Fruit fly (Drosophila melanogaster) whole organism, prepupa: ENCODE measurements around the gene DNAlig3.

Experiments
- CG10669 ChIP-seq: fragments of 200-800 bp; sonication (Bioruptor generic); optimal IDR thresholded peaks from 3 replicates; lab custom pipeline; 2018; ENCODE audit warnings: missing biosample characterization, mild to moderate bottlenecking, missing genetic modification characterization, moderate library complexity
- CG11762 ChIP-seq: fragments of 200-800 bp; sonication (Bioruptor generic); optimal IDR thresholded peaks from 3 replicates; lab custom pipeline; 2016; ENCODE audit warnings: missing biosample characterization, missing genetic modification characterization; ENCODE audit not compliant: insufficient read depth
- CG11902 ChIP-seq: fragments of 200-800 bp; sonication (Bioruptor generic); optimal IDR thresholded peaks from 3 replicates; lab custom pipeline; 2016; ENCODE audit warnings: missing biosample characterization, missing genetic modification characterization
- CG16779 ChIP-seq: fragments of 200-800 bp; sonication (Bioruptor generic); optimal IDR thresholded peaks from 3 replicates; lab custom pipeline; 2017; ENCODE audit warnings: missing biosample characterization, mild to moderate bottlenecking, missing genetic modification characterization
- CG31627 ChIP-seq: fragments of 200-800 bp; sonication (Bioruptor generic); optimal IDR thresholded peaks from 3 replicates; lab custom pipeline; 2016; ENCODE audit warnings: missing biosample characterization, missing genetic modification characterization
- CG34406 ChIP-seq: fragments of 200-800 bp; sonication (Bioruptor generic); optimal IDR thresholded peaks from 3 replicates; lab custom pipeline; 2016; ENCODE audit warnings: missing biosample characterization, missing genetic modification characterization
- CG6163 ChIP-seq: fragments of 200-800 bp; sonication (Bioruptor generic); IDR thresholded peaks from 3 replicates; pipeline ENCODE4 v1.3.6; 2022; ENCODE audit warnings: missing biosample characterization, missing genetic modification characterization
- CG6792 ChIP-seq: fragments of 200-800 bp; sonication (Bioruptor generic); optimal IDR thresholded peaks from 3 replicates; lab custom pipeline; 2016; ENCODE audit warnings: missing biosample characterization, missing genetic modification characterization
- CG6808 ChIP-seq: fragments of 200-800 bp; sonication (Bioruptor generic); optimal IDR thresholded peaks from 3 replicates; lab custom pipeline; 2017; ENCODE audit warnings: missing biosample characterization, missing genetic modification characterization, mild to moderate bottlenecking, moderate library complexity, missing genetic modification reagents
- CG6854 ChIP-seq: fragments of 200-800 bp; sonication (Bioruptor generic); optimal IDR thresholded peaks from 2 replicates; lab custom pipeline; 2017; ENCODE audit warnings: missing biosample characterization, mild to moderate bottlenecking, missing genetic modification characterization
- CG8119 ChIP-seq: fragments of 200-800 bp; sonication (Bioruptor generic); IDR thresholded peaks from 3 replicates; pipeline ENCODE4 v1.3.6; 2022; ENCODE audit warnings: missing biosample characterization, missing genetic modification characterization
- CG8632 ChIP-seq: fragments of 200-800 bp; sonication (Bioruptor generic); optimal IDR thresholded peaks from 3 replicates; lab custom pipeline; 2016; ENCODE audit warnings: missing biosample characterization, missing genetic modification characterization
- CG9139 ChIP-seq: fragments of 200-800 bp; sonication (Bioruptor generic); optimal IDR thresholded peaks from 3 replicates; lab custom pipeline; 2017; ENCODE audit warnings: missing biosample characterization, mild to moderate bottlenecking, missing genetic modification characterization
- Eip78C ChIP-seq: fragments of 200-800 bp; sonication (Bioruptor generic); peaks from one replicate; lab custom pipeline; 2016; ENCODE audit warnings: missing biosample characterization, missing genetic modification characterization
- Eip93F ChIP-seq: fragments of 200-800 bp; sonication (Bioruptor generic); optimal IDR thresholded peaks from 2 replicates; lab custom pipeline; 2016; ENCODE audit warnings: missing biosample characterization, mild to moderate bottlenecking, missing genetic modification characterization
- Ets21C ChIP-seq: fragments of 200-800 bp; sonication (Bioruptor generic); optimal IDR thresholded peaks from 3 replicates; lab custom pipeline; 2016; ENCODE audit warnings: missing biosample characterization, missing genetic modification characterization
- Ets96B ChIP-seq: fragments of 200-800 bp; optimal IDR thresholded peaks from 2 replicates; lab custom pipeline; 2019; ENCODE audit warnings: missing biosample characterization, mild to moderate bottlenecking, missing genetic modification characterization, moderate library complexity
- Gug ChIP-seq: fragments of 200-800 bp; sonication (Bioruptor generic); IDR thresholded peaks from 2 replicates; pipeline ENCODE4 v1.3.6; 2022; ENCODE audit warnings: missing biosample characterization, missing genetic modification characterization
- Hr38 ChIP-seq: sonication (Bioruptor generic); optimal IDR thresholded peaks from 2 replicates; lab custom pipeline; 2016; ENCODE audit warnings: missing biosample characterization, missing genetic modification characterization
- Hr39 ChIP-seq: fragments of 200-800 bp; sonication (Bioruptor generic); optimal IDR thresholded peaks from 2 replicates; lab custom pipeline; 2016; ENCODE audit warnings: missing biosample characterization, missing genetic modification characterization
- Met ChIP-seq: fragments of 200-800 bp; sonication (Bioruptor generic); optimal IDR thresholded peaks from 3 replicates; lab custom pipeline; 2016; ENCODE audit warnings: missing biosample characterization, missing genetic modification characterization
- Smox ChIP-seq: fragments of 200-800 bp; sonication (Bioruptor generic); optimal IDR thresholded peaks from 3 replicates; lab custom pipeline; 2016; ENCODE audit warnings: missing biosample characterization, missing genetic modification characterization
- Sox14 ChIP-seq: fragments of 200-800 bp; sonication (Bioruptor generic); optimal IDR thresholded peaks from 3 replicates; lab custom pipeline; 2016; ENCODE audit warnings: missing biosample characterization, missing genetic modification characterization
- achi ChIP-seq: fragments of 200-800 bp; sonication (Bioruptor generic); optimal IDR thresholded peaks from 3 replicates; lab custom pipeline; 2016; ENCODE audit warnings: missing biosample characterization, missing genetic modification characterization
- acj6 ChIP-seq: fragments of 200-800 bp; sonication (Bioruptor generic); optimal IDR thresholded peaks from 3 replicates; lab custom pipeline; 2016; ENCODE audit warnings: missing biosample characterization, missing genetic modification characterization
- cyc ChIP-seq: fragments of 200-800 bp; sonication (Bioruptor generic); optimal IDR thresholded peaks from 3 replicates; lab custom pipeline; 2016; ENCODE audit warnings: missing biosample characterization, missing genetic modification characterization
- dac ChIP-seq: fragments of 200-800 bp; sonication (Bioruptor generic); optimal IDR thresholded peaks from 2 replicates; lab custom pipeline; 2017; ENCODE audit warnings: missing biosample characterization, mild to moderate bottlenecking, missing genetic modification characterization
- dsx ChIP-seq: fragments of 200-800 bp; optimal IDR thresholded peaks from 3 replicates; lab custom pipeline; 2019; ENCODE audit warnings: missing biosample characterization, mild to moderate bottlenecking, missing genetic modification characterization, moderate library complexity; ENCODE audit not compliant: poor library complexity, severe bottlenecking
- esn ChIP-seq: fragments of 200-800 bp; sonication (Bioruptor generic); optimal IDR thresholded peaks from 2 replicates; lab custom pipeline; 2016; ENCODE audit warnings: missing biosample characterization, mild to moderate bottlenecking, missing genetic modification characterization, moderate library complexity
- fd59A ChIP-seq: fragments of 200-800 bp; sonication (Bioruptor generic); optimal IDR thresholded peaks from 2 replicates; lab custom pipeline; 2017; ENCODE audit warnings: missing biosample characterization, mild to moderate bottlenecking, missing genetic modification characterization, missing genetic modification reagents
- fd85E ChIP-seq: fragments of 200-800 bp; sonication (Bioruptor generic); optimal IDR thresholded peaks from 3 replicates; lab custom pipeline; 2016; ENCODE audit warnings: missing biosample characterization, missing genetic modification characterization
- fkh ChIP-seq: fragments of 200-800 bp; sonication (Bioruptor generic); optimal IDR thresholded peaks from 3 replicates; lab custom pipeline; 2017; ENCODE audit warnings: missing biosample characterization, mild to moderate bottlenecking, missing genetic modification characterization, moderate library complexity
- lz ChIP-seq: fragments of 200-800 bp; sonication (Bioruptor generic); optimal IDR thresholded peaks from 3 replicates; lab custom pipeline; 2016; ENCODE audit warnings: missing biosample characterization, missing genetic modification characterization
- salr ChIP-seq, 2 experiments: fragments of 200-800 bp; sonication (Bioruptor generic); optimal IDR thresholded peaks; 3 replicates each; lab custom pipeline; 2016 to 2018; ENCODE audit warnings: missing biosample characterization in 2 of 2, missing genetic modification characterization in 2 of 2, mild to moderate bottlenecking in 1 of 2
- spab ChIP-seq: fragments of 200-800 bp; sonication (Bioruptor generic); optimal IDR thresholded peaks from 2 replicates; lab custom pipeline; 2017; ENCODE audit warnings: missing biosample characterization, mild to moderate bottlenecking, missing genetic modification characterization, missing genetic modification reagents
- ss ChIP-seq, 2 experiments: fragments of 200-800 bp; sonication (Bioruptor generic); optimal IDR thresholded peaks; 2 replicates in 1 of 2; 3 replicates in 1 of 2; lab custom pipeline; 2017 to 2018; ENCODE audit warnings: mild to moderate bottlenecking in 2 of 2, missing biosample characterization in 2 of 2, missing genetic modification characterization in 2 of 2, moderate library complexity in 1 of 2
- topi ChIP-seq: fragments of 200-800 bp; sonication (Bioruptor generic); optimal IDR thresholded peaks from 3 replicates; lab custom pipeline; 2016; ENCODE audit warnings: missing biosample characterization, missing genetic modification characterization

The DNAlig3 gene

dm6 chr3R:12431030-12431489, 29.4 kb upstream of the DNAlig3 start, which contains the start of gene Prosalpha2:
Gene Prosalpha2, plus strand, starts transcription at chr3R:12431321.
- TF ChIP-seq Sox14 (GFP tag; lab: Kevin White, UChicago) (peak; percentile 48), CG8632 (GFP tag; lab: Kevin White, UChicago) (no peak), esn (GFP tag; lab: Kevin White, UChicago) (peak; percentile 22), Eip78C (GFP tag; lab: Kevin White, UChicago) (peak; percentile 77), CG9139 (no peak), CG31627 (GFP tag; lab: Kevin White, UChicago) (peak; percentile 19), CG6808 (GFP tag; lab: Kevin White, UChicago) (no peak), achi (no peak), fkh (GFP tag; lab: Kevin White, UChicago) (no peak), Eip93F (GFP tag; lab: Kevin White, UChicago) (no peak), spab (no peak), CG34406 (GFP tag; lab: Kevin White, UChicago) (peak; percentile 16), Gug (GFP tag; lab: Robert Waterston, UW) (0 out of 2 replicates have a peak, but pooled peaks have one; percentile 30), CG11762 (GFP tag; lab: Kevin White, UChicago) (no peak), fd85E (no peak), dsx (GFP tag; lab: Kevin White, UChicago) (peak; percentile 18), fd59A (no peak), CG10669 (no peak), Smox (no peak), CG6792 (GFP tag; lab: Kevin White, UChicago) (no peak), CG6854 (GFP tag; lab: Kevin White, UChicago) (no peak), Ets21C (GFP tag; lab: Kevin White, UChicago) (no peak), cyc (GFP tag; lab: Kevin White, UChicago) (peak; percentile 23), Met (GFP tag; lab: Kevin White, UChicago) (no peak), salr (GFP tag; optimal IDR thresholded peaks at IDR 0.05; lab: Kevin White, UChicago) (no peak), Hr39 (GFP tag; lab: Kevin White, UChicago) (no peak), CG11902 (GFP tag; lab: Kevin White, UChicago) (no peak), lz (GFP tag; lab: Kevin White, UChicago) (peak; percentile 22), CG6163 (GFP tag; lab: Robert Waterston, UW) (peak; percentile 40; the same call in 1 of the 3 replicates), CG16779 (tag; lab: Kevin White, UChicago) (no peak), topi (GFP tag; lab: Kevin White, UChicago) (peak; percentile 29), dac (GFP tag; lab: Kevin White, UChicago) (no peak), Ets96B (tag; lab: Kevin White, UChicago) (peak; percentile 33)

DNA sequence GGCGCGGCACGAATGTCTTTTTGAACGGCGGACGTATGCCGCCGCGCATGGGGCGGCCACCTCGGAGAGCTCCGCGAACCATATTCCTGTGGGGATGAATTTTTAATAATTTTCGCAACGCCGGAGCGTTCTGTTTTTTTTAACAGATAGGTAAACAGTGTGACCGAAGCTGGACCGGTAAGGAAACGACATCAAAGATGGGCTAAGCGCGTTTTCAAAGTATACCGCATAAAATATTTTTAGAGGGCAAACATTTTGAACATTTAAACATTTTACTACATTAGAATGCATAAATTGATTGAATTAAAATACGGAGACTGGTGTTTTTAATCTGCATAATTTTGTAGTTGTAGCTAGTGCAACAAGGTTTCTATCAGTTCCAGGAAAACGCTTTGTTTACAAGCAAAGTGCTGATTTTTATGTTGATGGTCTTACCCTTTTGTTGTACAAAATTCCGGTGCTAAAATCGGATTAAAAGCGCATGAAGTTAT, 27.5 kb upstream of the DNAlig3 start, which contains the start of the genes CG5641 and CG5245:
TSS of gene CG5641 (minus strand) at position 163 of the 491 bp plus-strand sequence.
TSS of gene CG5245 (plus strand) at position 441 of the 491 bp plus-strand sequence.
- peak; percentile 17 for TF ChIP-seq Sox14 (GFP tag; lab: Kevin White, UChicago)
- TF ChIP-seq CG16779 (tag; lab: Kevin White, UChicago), result no peak

- TF ChIP-seq acj6 (GFP tag; lab: Kevin White, UChicago) (no peak), Sox14 (GFP tag; lab: Kevin White, UChicago) (no peak), ss (GFP tag; optimal IDR thresholded peaks at IDR 0.05; lab: Kevin White, UChicago) (no peak), Gug (GFP tag; lab: Robert Waterston, UW) (no peak), CG6854 (GFP tag; lab: Kevin White, UChicago) (peak; percentile 17), CG8119 (GFP tag; lab: Robert Waterston, UW) (no peak), Hr38 (no peak), cyc (GFP tag; lab: Kevin White, UChicago) (no peak)
These were observed 24.6 kb upstream of the DNAlig3 start, which contains the start of gene NANS for dm6 chr3R:12426310-12426653. Gene NANS, plus strand, starts transcription at chr3R:12426578.
